Fruit fly (Drosophila melanogaster): Measurements from ENCODE around the gene CASK.

DNA sequence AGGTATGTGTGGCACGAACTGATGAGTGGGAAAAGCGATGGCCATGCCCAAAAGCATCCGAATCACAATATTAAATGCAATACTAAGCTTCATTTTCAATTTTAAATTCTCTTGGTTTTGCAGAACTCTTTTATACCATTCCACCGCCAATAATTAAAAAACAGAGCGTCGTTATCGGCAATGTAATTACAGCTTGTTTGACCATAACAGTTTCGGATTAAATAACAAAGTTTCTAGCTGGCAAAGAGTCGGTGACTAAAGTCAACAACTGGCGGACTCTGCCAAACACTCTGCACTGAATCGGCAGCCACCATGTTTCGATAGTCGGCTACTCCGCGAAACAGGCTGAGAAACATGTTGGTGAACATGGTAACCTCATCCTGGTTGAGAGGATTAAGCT lies 85.2 kb downstream of the CASK start, which contains the start of gene CG42870:
- TF ChIP-seq GATAd (GFP tag; optimal IDR thresholded peaks at IDR 0.05): no peak
- TF ChIP-seq Rel (GFP tag; optimal IDR thresholded peaks at IDR 0.05): no peak
- no peak for TF ChIP-seq Rel (tag; optimal IDR thresholded peaks at IDR 0.05)
- no peak for TF ChIP-seq Abd-B (GFP tag; optimal IDR thresholded peaks at IDR 0.05)
- no peak for TF ChIP-seq sage (GFP tag; optimal IDR thresholded peaks at IDR 0.05)
- no peak for TF ChIP-seq dmrt93B (GFP tag; optimal IDR thresholded peaks at IDR 0.05)
- no peak for TF ChIP-seq OdsH (GFP tag; optimal IDR thresholded peaks at IDR 0.05)
- TF ChIP-seq CrebA (GFP tag; optimal IDR thresholded peaks at IDR 0.05; ENCODE audit: borderline replicate concordance): no peak
- no peak for TF ChIP-seq sv (GFP tag; optimal IDR thresholded peaks at IDR 0.05)

Data from whole organism, wandering third instar larva.